Worm (Caenorhabditis elegans) whole organism, L4 larva: ENCODE data around the gene crh-1.

Experiments
- T20F7.1 ChIP-seq: fragments of 200-800 bp; sonication (Bioruptor generic); optimal IDR thresholded peaks from 2 replicates; lab custom pipeline; 2018; ENCODE audit warnings: mild to moderate bottlenecking, missing genetic modification characterization, missing compliant biosample characterization
- ceh-62 ChIP-seq: sonication (generic microtip); optimal IDR thresholded peaks from 2 replicates; lab custom pipeline; 2017; ENCODE audit warnings: missing biosample characterization, missing genetic modification characterization
- egl-43 ChIP-seq: fragments of 200-800 bp; sonication (Bioruptor generic); IDR thresholded peaks from 2 replicates; pipeline ENCODE4 v1.3.6; 2022; ENCODE audit warnings: missing genetic modification reagents, missing genetic modification characterization, missing compliant biosample characterization
- snpc-4 ChIP-seq: fragments of 150-350 bp; optimal IDR thresholded peaks from 2 replicates; lab custom pipeline; 2014; ENCODE audit warnings: missing biosample characterization, missing genetic modification characterization

DNA sequence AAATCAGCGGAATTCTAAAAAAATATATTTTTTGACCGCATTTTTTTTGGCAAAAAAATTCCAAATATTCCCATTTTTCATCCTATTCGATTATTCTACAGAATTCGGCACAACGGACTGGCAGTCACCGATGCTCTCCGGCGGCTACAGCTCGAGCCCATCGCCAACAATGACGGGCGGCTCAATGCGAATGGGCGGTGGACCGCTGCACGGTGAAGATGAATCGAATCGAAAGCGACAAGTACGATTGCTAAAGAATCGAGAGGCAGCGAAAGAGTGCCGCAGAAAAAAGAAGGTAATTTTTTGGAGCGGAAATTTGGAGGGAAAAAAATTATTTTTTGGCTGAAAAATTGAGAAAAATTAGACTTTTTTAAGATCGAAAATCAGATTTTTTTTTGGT, 34.8 kb downstream of the crh-1 start:
- TF ChIP-seq ceh-62 (tag; lab: Kevin White, UChicago) = no peak
- TF ChIP-seq egl-43 (GFP tag; lab: Robert Waterston, UW) = peak; percentile 68
- TF ChIP-seq snpc-4 (tag; lab: Kevin White, UChicago) = no peak
- no peak for TF ChIP-seq T20F7.1 (GFP tag; lab: Kevin White, UChicago)
